Fruit fly (Drosophila melanogaster): Measurements from ENCODE around the gene Ilk.
A peak's percentile ranks its signal among the peaks of the same experiment; 100 is the strongest.

DNA sequence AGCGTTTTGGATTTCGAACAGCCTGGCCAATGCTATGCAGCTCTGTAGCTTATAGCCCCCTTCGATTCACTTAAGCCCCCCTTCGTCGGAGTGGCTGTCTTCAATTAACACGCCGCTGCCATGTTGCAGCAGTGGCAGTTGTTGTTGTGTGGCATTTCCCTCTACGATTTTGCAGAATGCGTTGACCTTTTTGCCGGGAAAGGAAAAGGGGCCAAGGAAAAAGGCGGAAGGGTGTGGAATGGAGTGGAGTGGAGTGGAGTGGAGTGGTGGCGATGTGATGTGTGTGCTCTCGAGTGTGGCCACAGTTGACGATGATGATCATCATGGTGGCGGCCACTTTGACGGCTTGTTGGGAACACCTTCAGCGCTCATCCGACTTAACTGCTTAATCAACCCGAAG is 21.7 kb downstream of the Ilk start:
- TF ChIP-seq pan (optimal IDR thresholded peaks at IDR 0.05) (no peak), psq (optimal IDR thresholded peaks at IDR 0.05) (no peak), usp (GFP tag; optimal IDR thresholded peaks at IDR 0.05) (no peak), CG8478 (optimal IDR thresholded peaks at IDR 0.05) (no peak), EcR (GFP tag; optimal IDR thresholded peaks at IDR 0.05) (peak in 1 of 2 experiments; percentile 84)

All from whole organism.